Worm (Caenorhabditis elegans) whole organism, young adult: ENCODE data around the gene D1086.8.
A peak's percentile ranks its signal among the peaks of the same experiment; 100 is the strongest.

Experiments used
- B0035.1 ChIP-seq: sonication (generic microtip); optimal IDR thresholded peaks from 2 replicates; lab custom pipeline; 2016; ENCODE audit warnings: missing genetic modification characterization, mild to moderate bottlenecking, missing compliant biosample characterization, missing genotype, missing genetic modification reagents
- B0336.3 ChIP-seq: fragments of 200-800 bp; sonication (Bioruptor generic); IDR thresholded peaks from 2 replicates; pipeline ENCODE4 v1.3.6; 2022; ENCODE audit warnings: missing genetic modification characterization, missing compliant biosample characterization
- F22D6.2 ChIP-seq: sonication (generic microtip); optimal IDR thresholded peaks from 2 replicates; lab custom pipeline; 2016; ENCODE audit warnings: mild to moderate bottlenecking, missing genetic modification characterization, missing compliant biosample characterization
- F55B11.4 ChIP-seq: sonication (generic microtip); optimal IDR thresholded peaks from 2 replicates; lab custom pipeline; 2016; ENCODE audit warnings: missing compliant biosample characterization, missing genetic modification characterization, borderline replicate concordance; ENCODE audit not compliant: insufficient read depth
- T07F8.4 ChIP-seq: sonication (generic microtip); optimal IDR thresholded peaks from 2 replicates; lab custom pipeline; 2016; ENCODE audit warnings: mild to moderate bottlenecking, missing genetic modification characterization, moderate library complexity, missing compliant biosample characterization
- akir-1 ChIP-seq: fragments of 200-800 bp; sonication (Bioruptor generic); optimal IDR thresholded peaks from 2 replicates; lab custom pipeline; 2018; ENCODE audit warnings: mild to moderate bottlenecking, missing genetic modification characterization, moderate library complexity, missing compliant biosample characterization
- atf-7 ChIP-seq: sonication (generic microtip); optimal IDR thresholded peaks from 2 replicates; lab custom pipeline; 2017; ENCODE audit warnings: mild to moderate bottlenecking, missing genetic modification characterization, missing compliant biosample characterization
- attf-5 ChIP-seq: fragments of 200-800 bp; sonication (Bioruptor generic); optimal IDR thresholded peaks from 2 replicates; lab custom pipeline; 2018; ENCODE audit warnings: mild to moderate bottlenecking, missing genetic modification characterization, missing compliant biosample characterization
- ccch-3 ChIP-seq: fragments of 200-800 bp; sonication (Bioruptor generic); optimal IDR thresholded peaks from 2 replicates; lab custom pipeline; 2018; ENCODE audit warnings: mild to moderate bottlenecking, missing genetic modification characterization, missing compliant biosample characterization
- cebp-1 ChIP-seq, 2 experiments: fragments of 200-800 bp in 1 of 2; sonication (Bioruptor generic) in 1 of 2; sonication (generic microtip) in 1 of 2; IDR thresholded peaks in 1 of 2; optimal IDR thresholded peaks in 1 of 2; 2 replicates each; pipeline versions ENCODE4 v1.3.6 to Lab custom; 2017 to 2022; ENCODE audit warnings: missing compliant biosample characterization in 2 of 2, missing genetic modification characterization in 2 of 2, mild to moderate bottlenecking in 1 of 2, missing genetic modification reagents in 1 of 2, moderate library complexity in 1 of 2
- cebp-2 ChIP-seq: fragments of 200-800 bp; sonication (Bioruptor generic); IDR thresholded peaks from 2 replicates; pipeline ENCODE4 v1.3.6; 2022; ENCODE audit warnings: missing genetic modification characterization, missing compliant biosample characterization
- ceh-27 ChIP-seq: fragments of 200-800 bp; sonication (Bioruptor generic); optimal IDR thresholded peaks from 2 replicates; lab custom pipeline; 2018; ENCODE audit warnings: mild to moderate bottlenecking, missing genetic modification characterization, moderate library complexity, missing compliant biosample characterization
- ceh-58 ChIP-seq: fragments of 200-800 bp; sonication (Bioruptor generic); IDR thresholded peaks from 2 replicates; pipeline ENCODE4 v1.3.6; 2022; ENCODE audit warnings: missing genetic modification characterization, missing compliant biosample characterization
- dpff-1 ChIP-seq: sonication (generic microtip); optimal IDR thresholded peaks from 2 replicates; lab custom pipeline; 2017; ENCODE audit warnings: mild to moderate bottlenecking, missing genetic modification characterization, missing compliant biosample characterization
- dpl-1 ChIP-seq: fragments of 150-350 bp; optimal IDR thresholded peaks from 2 replicates; lab custom pipeline; 2014; ENCODE audit warnings: missing biosample characterization, missing genetic modification reagents, missing genetic modification characterization
- egl-18 ChIP-seq: fragments of 200-800 bp; sonication (Bioruptor generic); IDR thresholded peaks from 2 replicates; pipeline ENCODE4 v1.3.6; 2022; ENCODE audit warnings: missing genetic modification reagents, missing genetic modification characterization, missing compliant biosample characterization
- ekl-4 ChIP-seq: fragments of 200-800 bp; sonication (Bioruptor generic); IDR thresholded peaks from 2 replicates; pipeline ENCODE4 v1.3.6; 2022; ENCODE audit warnings: missing genetic modification reagents, missing genetic modification characterization, missing compliant biosample characterization
- hmg-1.2 ChIP-seq: fragments of 200-800 bp; sonication (Bioruptor generic); IDR thresholded peaks from 2 replicates; pipeline ENCODE4 v1.3.6; 2022; ENCODE audit warnings: missing genetic modification reagents, missing genetic modification characterization, missing compliant biosample characterization
- hmg-20 ChIP-seq: fragments of 200-800 bp; sonication (Bioruptor generic); IDR thresholded peaks from 2 replicates; pipeline ENCODE4 v1.3.6; 2022; ENCODE audit warnings: missing genetic modification reagents, missing genetic modification characterization, missing compliant biosample characterization
- lin-40 ChIP-seq: sonication (generic microtip); optimal IDR thresholded peaks from 2 replicates; lab custom pipeline; 2016; ENCODE audit warnings: missing genetic modification characterization, mild to moderate bottlenecking, missing compliant biosample characterization, missing genotype, missing genetic modification reagents
- lin-54 ChIP-seq: fragments of 200-800 bp; sonication (Bioruptor generic); optimal IDR thresholded peaks from 2 replicates; lab custom pipeline; 2018; ENCODE audit warnings: mild to moderate bottlenecking, missing genetic modification characterization, missing compliant biosample characterization
- lsl-1 ChIP-seq: fragments of 200-800 bp; sonication (Bioruptor generic); optimal IDR thresholded peaks from 2 replicates; lab custom pipeline; 2018; ENCODE audit warnings: mild to moderate bottlenecking, missing genetic modification characterization, moderate library complexity, missing compliant biosample characterization
- madf-10 ChIP-seq: sonication (generic microtip); optimal IDR thresholded peaks from 2 replicates; lab custom pipeline; 2016; ENCODE audit warnings: mild to moderate bottlenecking, missing genetic modification characterization, missing compliant biosample characterization
- madf-3 ChIP-seq: fragments of 200-800 bp; sonication (Bioruptor generic); IDR thresholded peaks from 2 replicates; pipeline ENCODE4 v1.3.6; 2022; ENCODE audit warnings: missing genetic modification reagents, missing genetic modification characterization, missing compliant biosample characterization
- madf-6 ChIP-seq: fragments of 200-800 bp; sonication (Bioruptor generic); IDR thresholded peaks from 2 replicates; pipeline ENCODE4 v1.3.6; 2022; ENCODE audit warnings: missing genetic modification reagents, missing genetic modification characterization, missing compliant biosample characterization
- mcd-1 ChIP-seq: fragments of 200-800 bp; sonication (Bioruptor generic); IDR thresholded peaks from 2 replicates; pipeline ENCODE4 v1.3.6; 2022; ENCODE audit warnings: missing genetic modification reagents, missing genetic modification characterization, missing compliant biosample characterization
- mxl-1 ChIP-seq: sonication (generic microtip); optimal IDR thresholded peaks from 2 replicates; lab custom pipeline; 2016; ENCODE audit warnings: missing genetic modification characterization, missing compliant biosample characterization
- nfyb-1 ChIP-seq: fragments of 200-800 bp; sonication (Bioruptor generic); IDR thresholded peaks from 2 replicates; pipeline ENCODE4 v1.3.6; 2022; ENCODE audit warnings: missing genetic modification reagents, missing genetic modification characterization, missing compliant biosample characterization
- nhr-80 ChIP-seq: sonication (generic microtip); optimal IDR thresholded peaks from 2 replicates; lab custom pipeline; 2016; ENCODE audit warnings: missing genetic modification characterization, missing compliant biosample characterization
- rec-8 ChIP-seq, 2 experiments: sonication (generic microtip); optimal IDR thresholded peaks; 2 replicates each; lab custom pipeline; 2016; ENCODE audit warnings: mild to moderate bottlenecking in 2 of 2, missing genetic modification characterization in 2 of 2, missing genetic modification reagents in 2 of 2, missing genotype in 2 of 2, missing biosample characterization in 1 of 2, missing compliant biosample characterization in 1 of 2, moderate library complexity in 1 of 2
- snpc-1.1 ChIP-seq: sonication (generic microtip); optimal IDR thresholded peaks from 2 replicates; lab custom pipeline; 2017; ENCODE audit warnings: missing genetic modification characterization, mild to moderate bottlenecking, missing compliant biosample characterization, antibody characterized with exemption, moderate library complexity, missing genotype, missing genetic modification reagents; ENCODE audit not compliant: insufficient read depth
- snpc-4 ChIP-seq, 5 experiments: fragments of 150-350 bp in 1 of 5; sonication (generic microtip) in 4 of 5; optimal IDR thresholded peaks; 2 replicates each; lab custom pipeline; 2014 to 2018; ENCODE audit warnings: missing genetic modification characterization in 5 of 5, missing biosample characterization in 3 of 5, antibody characterized with exemption in 2 of 5, mild to moderate bottlenecking in 2 of 5, missing compliant biosample characterization in 2 of 5, missing genotype in 2 of 5, moderate library complexity in 2 of 5, missing genetic modification reagents in 1 of 5
- sptf-2 ChIP-seq: fragments of 200-800 bp; sonication (Bioruptor generic); optimal IDR thresholded peaks from 2 replicates; lab custom pipeline; 2018; ENCODE audit warnings: mild to moderate bottlenecking, missing genetic modification characterization, missing compliant biosample characterization
- tbp1 ChIP-seq: fragments of 200-800 bp; sonication (Bioruptor generic); optimal IDR thresholded peaks from 2 replicates; lab custom pipeline; 2018; ENCODE audit warnings: mild to moderate bottlenecking, missing genetic modification characterization, missing compliant biosample characterization
- unc-130 ChIP-seq: sonication (generic microtip); optimal IDR thresholded peaks from 2 replicates; lab custom pipeline; 2016; ENCODE audit warnings: missing genetic modification reagents, missing genetic modification characterization, missing compliant biosample characterization
- unc-62 ChIP-seq: fragments of 150-350 bp; optimal IDR thresholded peaks from 2 replicates; lab custom pipeline; 2014; ENCODE audit warnings: missing biosample characterization, missing genetic modification reagents, missing genetic modification characterization
- zfh-2 ChIP-seq: fragments of 200-800 bp; sonication (Bioruptor generic); conservative IDR thresholded peaks from 2 replicates; pipeline ENCODE4 v1.3.6; 2022; ENCODE audit warnings: missing genetic modification reagents, missing genetic modification characterization, missing compliant biosample characterization
- zim-3 ChIP-seq: sonication (generic microtip); optimal IDR thresholded peaks from 2 replicates; lab custom pipeline; 2017; ENCODE audit warnings: mild to moderate bottlenecking, missing genetic modification characterization, moderate library complexity, missing compliant biosample characterization
- ztf-26 ChIP-seq: sonication (generic microtip); optimal IDR thresholded peaks from 2 replicates; lab custom pipeline; 2017; ENCODE audit warnings: missing genetic modification characterization, missing compliant biosample characterization
- ztf-3 ChIP-seq: fragments of 200-800 bp; sonication (Bioruptor generic); optimal IDR thresholded peaks from 2 replicates; lab custom pipeline; 2018; ENCODE audit warnings: mild to moderate bottlenecking, missing genetic modification characterization, missing compliant biosample characterization

D1086.8 gene

ce11 chrV:14130226-14130625, 36.3 kb downstream of the D1086.8 start:
- no peak for TF ChIP-seq lin-40 (tag; lab: Kevin White, UChicago)
- no peak for TF ChIP-seq egl-18 (GFP tag; lab: Robert Waterston, UW)
- TF ChIP-seq madf-10 (tag; lab: Kevin White, UChicago): no peak
- no peak for TF ChIP-seq F55B11.4 (tag; lab: Kevin White, UChicago)

DNA sequence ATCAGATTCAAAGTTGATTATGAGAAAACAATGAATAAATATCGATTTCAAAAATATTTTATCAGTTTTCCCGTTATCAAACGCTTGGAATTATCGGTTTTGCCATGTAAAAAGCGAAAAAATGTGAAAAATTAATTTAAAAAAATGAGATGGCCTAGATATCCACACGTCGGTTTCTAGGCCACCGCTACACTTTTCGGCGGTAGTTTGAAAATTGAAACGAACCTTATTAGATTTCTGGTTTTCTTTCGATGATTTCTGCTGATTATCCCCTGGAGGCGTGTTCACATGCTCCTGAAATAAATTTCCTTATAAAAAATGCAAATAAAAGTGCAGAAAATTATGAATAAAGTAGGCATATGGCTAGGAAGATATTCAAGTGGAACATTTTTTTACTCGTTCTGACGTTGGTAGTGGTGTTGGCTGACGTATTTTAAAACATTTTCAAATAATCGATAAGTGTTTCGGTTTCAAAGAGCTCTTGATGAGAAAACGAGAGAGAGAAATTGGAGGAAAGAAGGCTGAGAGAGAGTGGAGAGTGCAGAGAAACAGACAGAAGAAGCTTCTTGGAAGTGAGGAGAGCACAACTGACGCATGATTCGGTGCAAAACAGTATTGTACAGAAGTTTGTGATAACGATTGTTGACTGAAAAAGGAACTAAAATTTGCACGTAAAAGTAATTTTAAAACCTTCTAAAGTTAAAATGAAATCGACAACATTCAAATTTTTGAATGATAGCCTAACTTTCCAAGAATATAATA, 39.3 kb downstream of the D1086.8 start:
- TF ChIP-seq dpl-1 (peak; percentile 4), T07F8.4 (no peak), ceh-58 (no peak), ztf-3 (GFP tag; lab: Kevin White, UChicago) (no peak), rec-8 (tag; optimal IDR thresholded peaks at IDR 0.05; lab: Kevin White, UChicago) (no peak), F22D6.2 (tag; lab: Kevin White, UChicago) (no peak), ekl-4 (no peak), hmg-20 (GFP tag; lab: Robert Waterston, UW) (no peak), zim-3 (tag; lab: Kevin White, UChicago) (no peak), cebp-2 (no peak), lsl-1 (GFP tag; lab: Kevin White, UChicago) (peak; percentile 17), madf-3 (GFP tag; lab: Robert Waterston, UW) (no peak), sptf-2 (GFP tag; lab: Kevin White, UChicago) (no peak), zfh-2 (GFP tag; lab: Robert Waterston, UW) (no peak), hmg-1.2 (GFP tag; lab: Robert Waterston, UW) (0 out of 2 replicates have a peak, but pooled peaks have one; percentile 17), lin-54 (GFP tag; lab: Kevin White, UChicago) (peak; percentile 65)

DNA sequence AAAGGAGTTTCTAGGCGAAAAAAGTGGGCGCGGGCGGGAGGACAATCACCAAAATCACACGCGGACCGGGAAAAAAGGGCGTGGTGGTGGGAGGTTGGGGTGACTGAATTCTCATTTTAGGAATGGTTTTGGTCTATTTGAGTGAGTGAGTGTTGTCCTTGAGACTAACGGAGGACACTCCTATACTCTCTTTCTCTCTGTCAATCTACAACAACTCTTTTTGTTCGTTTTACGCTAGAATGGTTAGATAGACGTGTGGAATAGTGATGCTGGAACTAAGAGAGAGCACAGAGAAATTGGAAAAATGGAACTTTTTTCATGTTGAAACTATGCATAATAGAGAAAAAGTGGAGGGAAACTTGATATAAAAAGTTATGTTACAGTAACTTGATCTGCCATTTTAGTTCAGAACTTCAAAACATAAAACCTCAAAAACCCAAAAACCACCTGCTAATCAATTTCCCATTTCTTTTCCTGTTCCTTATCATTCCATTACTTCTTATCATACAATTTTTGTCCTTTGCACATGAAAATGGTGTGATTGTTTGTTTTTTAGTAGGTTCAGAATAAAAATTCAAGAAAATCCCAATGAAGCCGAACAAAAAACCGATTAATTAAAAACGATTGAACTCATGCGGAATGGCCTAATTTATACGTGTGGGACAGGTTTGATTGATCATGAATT, 41.0 kb downstream of the D1086.8 start:
- TF ChIP-seq ztf-26 (tag; lab: Kevin White, UChicago) (no peak), mxl-1 (no peak), nhr-80 (peak; percentile 39)

- no peak for TF ChIP-seq madf-6 (GFP tag; lab: Robert Waterston, UW)
- peak; percentile 71 for TF ChIP-seq ceh-27
- TF ChIP-seq nfyb-1 (GFP tag; lab: Robert Waterston, UW): peak; percentile 14; the same call in 1 of the 2 replicates
- no peak for TF ChIP-seq B0035.1 (tag; lab: Kevin White, UChicago)
- no peak for TF ChIP-seq cebp-1 (GFP tag; IDR thresholded peaks at IDR 0.05; lab: Robert Waterston, UW)
- TF ChIP-seq cebp-1 (tag; optimal IDR thresholded peaks at IDR 0.05; lab: Kevin White, UChicago): peak; percentile 62
- TF ChIP-seq mcd-1: peak; percentile 36; the same call in 1 of the 2 replicates
- TF ChIP-seq attf-5 (GFP tag; lab: Kevin White, UChicago): peak; percentile 22
- peak; percentile 89 for TF ChIP-seq hmg-1.2 (GFP tag; lab: Robert Waterston, UW)
- peak; percentile 58 for TF ChIP-seq nhr-80
- TF ChIP-seq unc-130: no peak
- TF ChIP-seq ccch-3 (GFP tag; lab: Kevin White, UChicago): no peak
- peak; percentile 13; the same call in 1 of the 2 replicates for TF ChIP-seq B0336.3 (GFP tag; lab: Robert Waterston, UW)
- TF ChIP-seq snpc-1.1: no peak
- no peak for TF ChIP-seq dpff-1
- TF ChIP-seq tbp1 (GFP tag; lab: Kevin White, UChicago): peak; percentile 1
- TF ChIP-seq atf-7 (tag; lab: Kevin White, UChicago): peak; percentile 3
- 0 out of 2 replicates have a peak, but pooled peaks have one; percentile 5 for TF ChIP-seq zfh-2 (GFP tag; lab: Robert Waterston, UW)
- no peak for TF ChIP-seq snpc-4 (GFP tag; optimal IDR thresholded peaks at IDR 0.05; lab: Kevin White, UChicago)
- peak in 1 of 4 experiments; percentile 8 for TF ChIP-seq snpc-4 (tag; optimal IDR thresholded peaks at IDR 0.05; lab: Kevin White, UChicago)
- no peak for TF ChIP-seq akir-1 (GFP tag; lab: Kevin White, UChicago)
- peak; percentile 63 for TF ChIP-seq lin-40 (tag; lab: Kevin White, UChicago)
- peak; percentile 24 for TF ChIP-seq unc-62 (GFP tag; lab: Kevin White, UChicago)
Measured at ce11 chrV:14136152-14136551, 42.2 kb downstream of the D1086.8 start.
